Fruit fly (Drosophila melanogaster): ENCODE results near the gene CG15576.

The CG15576 gene

dm6 chrX:4203713-4204447 is 48.7 kb downstream of the CG15576 start:
- TF ChIP-seq psq (GFP tag; optimal IDR thresholded peaks at IDR 0.05): peak; percentile 4
- TF ChIP-seq Vsx2 (GFP tag; optimal IDR thresholded peaks at IDR 0.05; ENCODE audit: partially characterized antibody): no peak

- TF ChIP-seq woc (GFP tag; optimal IDR thresholded peaks at IDR 0.05): no peak
- TF ChIP-seq dmrt93B (GFP tag; optimal IDR thresholded peaks at IDR 0.05): no peak
- TF ChIP-seq Dfd (GFP tag; optimal IDR thresholded peaks at IDR 0.05): no peak
- no peak for TF ChIP-seq Dif (GFP tag; optimal IDR thresholded peaks at IDR 0.05; ENCODE audit: partially characterized antibody)
- TF ChIP-seq sage (GFP tag; optimal IDR thresholded peaks at IDR 0.05): no peak
- TF ChIP-seq dl (GFP tag; optimal IDR thresholded peaks at IDR 0.05; ENCODE audit: insufficient read depth in 1 of 2, partially characterized antibody in 2 of 2): no peak
- TF ChIP-seq jim (GFP tag; optimal IDR thresholded peaks at IDR 0.05): no peak
- no peak for TF ChIP-seq HLH106 (tag; optimal IDR thresholded peaks at IDR 0.05)
- no peak for TF ChIP-seq Mio (GFP tag; optimal IDR thresholded peaks at IDR 0.05)
- no peak for TF ChIP-seq dsf (GFP tag; optimal IDR thresholded peaks at IDR 0.05; ENCODE audit: borderline replicate concordance)
These were observed 50.3 kb downstream of the CG15576 start for dm6 chrX:4202235-4202794.

Measured in whole organism, wandering third instar larva.